Fruit fly (Drosophila melanogaster): ENCODE results near the gene IFT57.

IFT57 gene

dm6 chr2L:3506806-3507205 is 23.8 kb upstream of the IFT57 start (continued):
- TF ChIP-seq CG9609 (GFP tag; optimal IDR thresholded peaks at IDR 0.05) (no peak), E2f2 (GFP tag; IDR thresholded peaks at IDR 0.05) (no peak), CG11504 (tag; optimal IDR thresholded peaks at IDR 0.05) (peak; percentile 35), Drgx (GFP tag; IDR thresholded peaks at IDR 0.05) (peak; percentile 37), Ssrp (tag; optimal IDR thresholded peaks at IDR 0.05) (peak; percentile 10)

DNA sequence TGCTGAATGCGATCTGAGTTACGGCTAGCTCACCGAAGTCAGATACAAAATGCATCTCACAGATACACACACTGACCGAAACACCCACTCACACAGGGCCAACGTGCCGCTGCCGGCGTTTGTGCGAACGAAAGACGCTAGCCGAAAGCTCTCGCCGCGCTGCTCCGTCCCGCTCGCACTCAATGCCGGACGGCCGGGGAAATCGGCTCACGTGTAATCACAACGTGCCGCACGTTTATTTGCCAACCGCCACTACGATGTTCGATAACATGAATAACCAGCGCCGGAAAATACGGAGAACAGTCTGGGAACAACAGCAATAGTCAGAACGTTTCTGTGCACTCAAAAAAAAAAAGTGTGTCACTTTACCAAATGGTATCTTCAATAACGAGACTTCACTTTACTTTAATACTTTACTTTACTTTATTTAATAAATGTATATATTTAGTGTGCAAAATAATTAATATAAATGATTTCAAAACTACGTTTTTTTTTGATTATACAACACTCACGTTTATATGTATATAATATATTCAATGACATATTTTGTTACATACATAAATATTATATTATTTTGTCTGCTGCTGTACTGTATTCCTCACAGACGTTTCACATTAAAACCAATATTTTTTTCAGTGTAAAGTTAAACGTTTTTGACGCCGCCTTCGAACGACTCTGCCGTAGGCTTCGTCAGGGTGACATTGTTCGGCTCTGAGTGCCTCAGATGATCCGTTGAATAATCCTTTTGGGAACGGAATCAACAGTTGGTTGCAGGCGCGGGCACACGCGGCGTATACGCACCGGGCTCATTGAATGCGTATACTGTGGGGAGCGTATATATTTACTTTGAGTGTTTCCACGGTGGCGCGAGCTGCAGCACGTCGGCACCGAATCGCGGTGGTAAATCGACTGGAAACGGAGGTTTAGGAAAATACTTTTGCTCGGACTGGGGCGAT is 23.1 kb upstream of the IFT57 start, which contains the start of gene tim:
Gene tim, minus strand, starts transcription at position 911 of the 956 bp plus-strand sequence.
- TF ChIP-seq seq (GFP tag; IDR thresholded peaks at IDR 0.05) (peak; percentile 37; the same call in 1 of the 2 replicates), Ptx1 (GFP tag; IDR thresholded peaks at IDR 0.05) (peak; percentile 62; the same call in 1 of the 2 replicates), Fer2 (tag; optimal IDR thresholded peaks at IDR 0.05) (no peak), nerfin-2 (GFP tag; IDR thresholded peaks at IDR 0.05; ENCODE audit: partially characterized antibody) (no peak), cg (GFP tag; optimal IDR thresholded peaks at IDR 0.05) (peak; percentile 77), CG1832 (GFP tag; optimal IDR thresholded peaks at IDR 0.05) (peak; percentile 59), mld (GFP tag; IDR thresholded peaks at IDR 0.05; ENCODE audit: partially characterized antibody) (no peak), pzg (GFP tag; optimal IDR thresholded peaks at IDR 0.05) (no peak), lola (GFP tag; optimal IDR thresholded peaks at IDR 0.05) (peak in 1 of 3 experiments; percentile 35), Scr (GFP tag; IDR thresholded peaks at IDR 0.05; ENCODE audit: partially characterized antibody) (no peak), usp (GFP tag; optimal IDR thresholded peaks at IDR 0.05) (no peak), Nf-YB (GFP tag; optimal IDR thresholded peaks at IDR 0.05) (peak; percentile 28), grau (tag; optimal IDR thresholded peaks at IDR 0.05) (peak; percentile 56), lbe (GFP tag; optimal IDR thresholded peaks at IDR 0.05) (no peak), nmo (GFP tag; optimal IDR thresholded peaks at IDR 0.05) (peak; percentile 59), grn (GFP tag; optimal IDR thresholded peaks at IDR 0.05) (no peak), bab2 (GFP tag; optimal IDR thresholded peaks at IDR 0.05) (no peak), gsb (GFP tag; IDR thresholded peaks at IDR 0.05) (no peak), dati (GFP tag; IDR thresholded peaks at IDR 0.05) (no peak), GATAe (GFP tag; conservative IDR thresholded peaks at IDR 0.05) (no peak), CG10654 (GFP tag; optimal IDR thresholded peaks at IDR 0.05) (peak; percentile 16), CG9727 (GFP tag; optimal IDR thresholded peaks at IDR 0.05) (peak; percentile 43), Trl (optimal IDR thresholded peaks at IDR 0.05) (no peak), Trl (GFP tag; optimal IDR thresholded peaks at IDR 0.05) (no peak), odd (GFP tag; optimal IDR thresholded peaks at IDR 0.05) (peak; percentile 36), org-1 (GFP tag; optimal IDR thresholded peaks at IDR 0.05) (peak; percentile 43), HLHmδ (GFP tag; optimal IDR thresholded peaks at IDR 0.05) (no peak), CG31441 (GFP tag; IDR thresholded peaks at IDR 0.05) (peak; percentile 56; the same call in 1 of the 2 replicates), eyg (GFP tag; optimal IDR thresholded peaks at IDR 0.05) (no peak), ATbp (GFP tag; optimal IDR thresholded peaks at IDR 0.05) (peak; percentile 46), dpn (GFP tag; optimal IDR thresholded peaks at IDR 0.05) (peak in 1 of 2 experiments; percentile 31), CG30403 (GFP tag; optimal IDR thresholded peaks at IDR 0.05) (peak; percentile 57), twi (tag; optimal IDR thresholded peaks at IDR 0.05) (no peak), CG17912 (GFP tag; optimal IDR thresholded peaks at IDR 0.05) (no peak), dysf (GFP tag; IDR thresholded peaks at IDR 0.05) (0 out of 3 replicates have a peak, but pooled peaks have one; percentile 36), CG13894 (tag; optimal IDR thresholded peaks at IDR 0.05) (no peak), Max (GFP tag; optimal IDR thresholded peaks at IDR 0.05) (peak; percentile 9), CG7556 (GFP tag; optimal IDR thresholded peaks at IDR 0.05) (peak; percentile 73), corto (GFP tag; optimal IDR thresholded peaks at IDR 0.05) (no peak), CG3995 (GFP tag; optimal IDR thresholded peaks at IDR 0.05) (no peak), bsh (GFP tag; optimal IDR thresholded peaks at IDR 0.05) (peak in 1 of 2 experiments; percentile 50)
